Worm (Caenorhabditis elegans) whole organism, late embryonic: ENCODE measurements around the gene daf-37.
A peak's percentile ranks its signal among the peaks of the same experiment; 100 is the strongest.

Experiments used
- K09A11.1 ChIP-seq: sonication (generic microtip); optimal IDR thresholded peaks from 2 replicates; lab custom pipeline; 2017; ENCODE audit warnings: antibody characterized with exemption, mild to moderate bottlenecking, missing genetic modification characterization, missing compliant biosample characterization; ENCODE audit not compliant: insufficient read depth
- ceh-48 ChIP-seq: sonication (generic microtip); optimal IDR thresholded peaks from 2 replicates; lab custom pipeline; 2016; ENCODE audit warnings: missing genetic modification characterization, inconsistent platforms, missing compliant biosample characterization
- elt-2 ChIP-seq: sonication (generic microtip); optimal IDR thresholded peaks from 2 replicates; lab custom pipeline; 2016; ENCODE audit warnings: missing genetic modification reagents, missing genetic modification characterization, missing compliant biosample characterization
- gmeb-2 ChIP-seq: sonication (generic microtip); optimal IDR thresholded peaks from 2 replicates; lab custom pipeline; 2016; ENCODE audit warnings: missing genetic modification characterization, inconsistent platforms, missing compliant biosample characterization
- hlh-13 ChIP-seq: fragments of 200-800 bp; sonication (Bioruptor generic); optimal IDR thresholded peaks from 2 replicates; lab custom pipeline; 2018; ENCODE audit warnings: mild to moderate bottlenecking, missing genetic modification characterization, missing compliant biosample characterization
- hlh-30 ChIP-seq: sonication (generic microtip); optimal IDR thresholded peaks from 2 replicates; lab custom pipeline; 2017; ENCODE audit warnings: antibody characterized with exemption, missing genetic modification characterization, missing compliant biosample characterization; ENCODE audit not compliant: insufficient read depth
- madf-2 ChIP-seq: sonication (generic microtip); optimal IDR thresholded peaks from 2 replicates; lab custom pipeline; 2017; ENCODE audit warnings: missing genetic modification characterization, missing compliant biosample characterization
- nfya-1 ChIP-seq: sonication (generic microtip); optimal IDR thresholded peaks from 2 replicates; lab custom pipeline; 2017; ENCODE audit warnings: missing genetic modification characterization, mild to moderate bottlenecking, missing compliant biosample characterization, antibody characterized with exemption, moderate library complexity
- rnt-1 ChIP-seq: sonication (generic microtip); optimal IDR thresholded peaks from 2 replicates; lab custom pipeline; 2016; ENCODE audit warnings: missing genetic modification characterization, missing compliant biosample characterization
- sdc-2 ChIP-seq: sonication (generic microtip); optimal IDR thresholded peaks from 2 replicates; lab custom pipeline; 2016; ENCODE audit warnings: missing genotype, missing genetic modification characterization, missing compliant biosample characterization
- sox-2 ChIP-seq: fragments of 200-800 bp; sonication (Bioruptor generic); IDR thresholded peaks from 2 replicates; pipeline ENCODE4 v1.3.6; 2022; ENCODE audit warnings: missing genetic modification reagents, missing genetic modification characterization, missing compliant biosample characterization

ce11 chrII:6248503-6248902 lies 40.5 kb upstream of the daf-37 start:
- TF ChIP-seq madf-2 (peak; percentile 70), K09A11.1 (tag; lab: Kevin White, UChicago) (peak; percentile 25), rnt-1 (tag; lab: Kevin White, UChicago) (peak; percentile 42), sdc-2 (tag; lab: Kevin White, UChicago) (peak; percentile 61), gmeb-2 (tag; lab: Kevin White, UChicago) (peak; percentile 45), hlh-30 (peak; percentile 74), hlh-13 (GFP tag; lab: Kevin White, UChicago) (peak; percentile 74), nfya-1 (tag; lab: Kevin White, UChicago) (no peak), elt-2 (peak; percentile 76), ceh-48 (peak; percentile 61), sox-2 (GFP tag; lab: Robert Waterston, UW) (peak; percentile 71)
